Fruit fly (Drosophila melanogaster): Measurements from ENCODE around the gene Cyp310a1.

The Cyp310a1 gene

dm6 chr2L:18612106-18612505 lies 40.7 kb downstream of the Cyp310a1 start, which contains the start of gene Atac2:
Atac2 (minus strand) TSS chr2L:18612249.
- TF ChIP-seq bab1 (GFP tag; optimal IDR thresholded peaks at IDR 0.05) (no peak), Crg-1 (GFP tag; optimal IDR thresholded peaks at IDR 0.05) (no peak), CG33017 (tag; optimal IDR thresholded peaks at IDR 0.05) (no peak)

dm6 chr2L:18606642-18607041 lies 46.2 kb downstream of the Cyp310a1 start, which contains the start of gene CG10333:
CG10333 (plus strand) TSS chr2L:18606832.
- TF ChIP-seq CG14711 (tag; optimal IDR thresholded peaks at IDR 0.05) (no peak), bab1 (GFP tag; optimal IDR thresholded peaks at IDR 0.05) (peak; percentile 11)

- TF ChIP-seq cic (GFP tag; optimal IDR thresholded peaks at IDR 0.05) (no peak), toe (GFP tag; optimal IDR thresholded peaks at IDR 0.05) (no peak), CG7101 (tag; optimal IDR thresholded peaks at IDR 0.05) (no peak), pad (GFP tag; optimal IDR thresholded peaks at IDR 0.05) (no peak)
These were observed 47.3 kb downstream of the Cyp310a1 start, which contains the start of gene CG31789 for dm6 chr2L:18605549-18605948. CG31789 (plus strand) TSS chr2L:18605928.

dm6 chr2L:18604986-18605385 lies 47.8 kb downstream of the Cyp310a1 start, which contains the start of gene CG10413:
CG10413 (minus strand) TSS chr2L:18605249.
- TF ChIP-seq cic (GFP tag; optimal IDR thresholded peaks at IDR 0.05) (peak; percentile 88), pad (GFP tag; optimal IDR thresholded peaks at IDR 0.05) (peak; percentile 90), cnc (optimal IDR thresholded peaks at IDR 0.05) (no peak), kay (GFP tag; ENCODE audit: borderline replicate concordance) (no peak), CG7045 (GFP tag; optimal IDR thresholded peaks at IDR 0.05) (peak; percentile 98), CG5204 (GFP tag; optimal IDR thresholded peaks at IDR 0.05) (peak; percentile 99), bab1 (GFP tag; optimal IDR thresholded peaks at IDR 0.05) (peak; percentile 99), CG11617 (GFP tag; optimal IDR thresholded peaks at IDR 0.05) (peak; percentile 98), CG7101 (tag; optimal IDR thresholded peaks at IDR 0.05) (peak; percentile 98), Crg-1 (GFP tag; optimal IDR thresholded peaks at IDR 0.05) (peak; percentile 98), Mnt (GFP tag; optimal IDR thresholded peaks at IDR 0.05) (peak; percentile 96), toe (GFP tag; optimal IDR thresholded peaks at IDR 0.05) (peak; percentile 99), Hr96 (GFP tag; optimal IDR thresholded peaks at IDR 0.05) (peak; percentile 98), tj (GFP tag; optimal IDR thresholded peaks at IDR 0.05) (peak; percentile 88), Clk (GFP tag; optimal IDR thresholded peaks at IDR 0.05) (peak; percentile 95), CG1620 (GFP tag; optimal IDR thresholded peaks at IDR 0.05) (peak; percentile 99), ovo (GFP tag; optimal IDR thresholded peaks at IDR 0.05) (peak; percentile 96), CG12768 (GFP tag; optimal IDR thresholded peaks at IDR 0.05) (peak; percentile 98), CG33017 (tag; optimal IDR thresholded peaks at IDR 0.05) (peak; percentile 98), CG14711 (tag; optimal IDR thresholded peaks at IDR 0.05) (peak; percentile 95)

All from whole organism, adult.